Worm (Caenorhabditis elegans): ENCODE data around the gene rsp-8.

Gene rsp-8

DNA sequence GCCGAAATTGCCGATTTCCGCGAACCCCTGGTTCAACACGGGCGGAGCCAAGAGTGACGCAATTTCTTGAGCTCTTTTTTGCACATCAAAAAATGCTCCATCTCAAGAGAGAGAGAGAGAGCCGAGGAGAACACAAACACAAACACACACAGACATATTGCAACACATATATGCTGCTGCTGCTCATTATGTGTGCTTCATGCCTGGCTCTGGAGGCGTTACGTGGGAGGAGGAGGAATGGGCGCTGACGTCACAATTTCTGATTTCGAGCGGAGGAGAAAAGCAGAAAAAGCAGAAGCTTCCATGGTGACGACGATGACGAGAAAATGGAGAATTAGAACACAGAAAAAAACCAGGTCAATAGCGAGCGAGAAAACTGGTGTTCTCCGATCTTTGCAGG lies 9.8 kb downstream of the rsp-8 start:
- TF ChIP-seq ztf-4 (tag; optimal IDR thresholded peaks at IDR 0.05) (no peak), lin-39 (tag; optimal IDR thresholded peaks at IDR 0.05) (no peak), nhr-77 (tag; optimal IDR thresholded peaks at IDR 0.05) (no peak), nhr-23 (tag; optimal IDR thresholded peaks at IDR 0.05) (no peak), nhr-10 (tag; optimal IDR thresholded peaks at IDR 0.05) (no peak), Y55F3AM.14 (GFP tag; optimal IDR thresholded peaks at IDR 0.05) (peak; percentile 13), peb-1 (tag; optimal IDR thresholded peaks at IDR 0.05) (no peak), nhr-129 (tag; optimal IDR thresholded peaks at IDR 0.05) (peak; percentile 30), skn-1 (tag; optimal IDR thresholded peaks at IDR 0.05) (no peak), ceh-82 (tag; optimal IDR thresholded peaks at IDR 0.05) (no peak), lin-11 (tag; optimal IDR thresholded peaks at IDR 0.05) (peak; percentile 12), sem-4 (tag; optimal IDR thresholded peaks at IDR 0.05) (no peak), nhr-12 (tag; optimal IDR thresholded peaks at IDR 0.05) (no peak), unc-39 (tag; optimal IDR thresholded peaks at IDR 0.05) (no peak), fos-1 (tag; optimal IDR thresholded peaks at IDR 0.05) (no peak), unc-62 (GFP tag; optimal IDR thresholded peaks at IDR 0.05) (no peak), C34F6.9 (tag; optimal IDR thresholded peaks at IDR 0.05) (peak; percentile 36), unc-55 (GFP tag; optimal IDR thresholded peaks at IDR 0.05) (no peak), ztf-1 (GFP tag; conservative IDR thresholded peaks at IDR 0.05) (no peak), F13H6.1 (tag; optimal IDR thresholded peaks at IDR 0.05) (no peak), dmd-4 (tag; optimal IDR thresholded peaks at IDR 0.05) (no peak), crh-2 (tag; optimal IDR thresholded peaks at IDR 0.05) (peak; percentile 9), lin-13 (GFP tag; optimal IDR thresholded peaks at IDR 0.05) (no peak), nhr-237 (tag; optimal IDR thresholded peaks at IDR 0.05) (no peak), ztf-11 (tag; optimal IDR thresholded peaks at IDR 0.05) (no peak), nhr-25 (tag; optimal IDR thresholded peaks at IDR 0.05) (no peak), lsy-2 (tag; optimal IDR thresholded peaks at IDR 0.05) (peak in 1 of 2 experiments; percentile 27), egl-27 (tag; optimal IDR thresholded peaks at IDR 0.05) (no peak), snpc-4 (tag; optimal IDR thresholded peaks at IDR 0.05) (no peak)

DNA sequence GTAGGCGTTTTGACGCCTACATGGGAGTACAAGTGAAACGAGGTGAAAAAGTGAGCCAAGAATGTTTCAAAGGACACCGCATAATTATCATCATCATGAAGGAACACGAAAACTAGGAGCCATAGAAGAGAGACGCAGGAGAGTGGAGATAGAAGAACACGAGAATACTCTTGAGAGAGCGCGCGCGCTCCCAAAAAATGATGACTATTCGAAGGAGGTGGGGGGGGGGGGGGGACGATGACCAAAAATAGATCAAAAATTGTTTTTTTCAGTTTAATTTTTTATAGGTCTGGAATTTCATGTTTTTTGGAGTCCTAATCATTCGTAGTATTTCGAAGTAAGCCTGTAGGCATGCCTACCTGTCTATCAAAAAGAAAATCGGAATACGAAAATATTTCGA lies 10.5 kb downstream of the rsp-8 start:
- TF ChIP-seq nhr-237 (tag; optimal IDR thresholded peaks at IDR 0.05) (no peak), unc-55 (GFP tag; optimal IDR thresholded peaks at IDR 0.05) (peak; percentile 27), fos-1 (tag; optimal IDR thresholded peaks at IDR 0.05) (no peak), skn-1 (tag; optimal IDR thresholded peaks at IDR 0.05) (peak; percentile 61), alr-1 (tag; optimal IDR thresholded peaks at IDR 0.05) (no peak), gmeb-1 (tag; optimal IDR thresholded peaks at IDR 0.05) (no peak)

DNA sequence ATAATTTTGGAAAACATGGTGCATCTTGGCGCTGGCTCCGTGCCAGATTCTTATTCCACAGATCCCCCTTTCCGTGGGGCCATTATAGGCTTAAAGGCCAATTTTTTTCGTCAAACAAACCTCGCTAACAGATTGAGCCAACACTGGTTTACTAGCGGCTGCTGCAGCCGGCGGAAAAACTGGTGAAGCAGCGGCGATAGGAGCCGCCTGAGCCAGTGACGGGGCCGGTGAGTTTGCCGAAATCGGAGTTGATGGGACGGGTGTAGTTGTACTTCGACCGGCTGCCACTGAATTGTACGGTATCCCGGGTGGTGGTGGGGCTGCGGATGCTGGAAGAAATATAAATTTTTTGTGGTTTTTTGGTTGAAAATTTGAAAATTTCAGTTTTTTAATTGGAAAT lies 15.5 kb downstream of the rsp-8 start:
- no peak for TF ChIP-seq sma-9 (GFP tag; optimal IDR thresholded peaks at IDR 0.05)
- TF ChIP-seq sma-9 (tag; optimal IDR thresholded peaks at IDR 0.05): no peak
- TF ChIP-seq aly-2 (tag; optimal IDR thresholded peaks at IDR 0.05): no peak
- TF ChIP-seq R02D3.7 (tag; optimal IDR thresholded peaks at IDR 0.05): no peak
- TF ChIP-seq unc-55 (GFP tag; optimal IDR thresholded peaks at IDR 0.05): no peak
- no peak for TF ChIP-seq C34F6.9 (tag; optimal IDR thresholded peaks at IDR 0.05)
- no peak for TF ChIP-seq zag-1 (tag; optimal IDR thresholded peaks at IDR 0.05)
- no peak for TF ChIP-seq ztf-11 (tag; optimal IDR thresholded peaks at IDR 0.05)

DNA sequence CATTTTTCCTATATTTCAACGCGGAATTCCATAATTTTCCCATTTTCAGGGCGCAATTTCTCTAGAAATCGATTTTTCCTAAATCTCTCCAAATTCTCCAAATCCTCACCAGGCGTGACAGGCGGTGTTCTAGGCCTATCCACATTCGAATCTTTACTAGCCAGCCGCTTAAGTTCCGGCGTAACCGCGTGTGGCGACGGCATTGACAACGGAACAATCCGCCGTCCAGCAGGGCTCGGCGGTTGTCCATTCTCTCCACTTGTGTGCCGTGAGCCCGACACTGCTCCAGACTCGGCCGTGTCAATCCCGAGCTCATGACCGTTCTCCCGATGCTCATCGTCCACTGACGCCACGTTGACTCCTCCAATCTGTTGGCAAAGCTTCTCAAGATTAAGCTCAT lies 16.8 kb downstream of the rsp-8 start:
- TF ChIP-seq ZK546.5 (tag; optimal IDR thresholded peaks at IDR 0.05) (no peak), mdl-1 (tag; optimal IDR thresholded peaks at IDR 0.05) (no peak), C34F6.9 (tag; optimal IDR thresholded peaks at IDR 0.05) (no peak), crh-2 (tag; optimal IDR thresholded peaks at IDR 0.05) (no peak), ama-1 (optimal IDR thresholded peaks at IDR 0.05) (no peak), unc-55 (GFP tag; optimal IDR thresholded peaks at IDR 0.05) (no peak), nhr-12 (tag; optimal IDR thresholded peaks at IDR 0.05) (no peak), R02D3.7 (tag; optimal IDR thresholded peaks at IDR 0.05) (no peak), nhr-11 (tag; optimal IDR thresholded peaks at IDR 0.05) (no peak), lsy-2 (tag; optimal IDR thresholded peaks at IDR 0.05) (no peak), ztf-11 (tag; optimal IDR thresholded peaks at IDR 0.05) (no peak), nhr-6 (tag; optimal IDR thresholded peaks at IDR 0.05) (no peak), nhr-21 (tag; optimal IDR thresholded peaks at IDR 0.05) (no peak), ceh-82 (tag; optimal IDR thresholded peaks at IDR 0.05) (no peak), nhr-25 (tag; optimal IDR thresholded peaks at IDR 0.05) (no peak), nhr-23 (tag; optimal IDR thresholded peaks at IDR 0.05) (no peak), lin-39 (tag; optimal IDR thresholded peaks at IDR 0.05) (no peak), alr-1 (tag; optimal IDR thresholded peaks at IDR 0.05) (no peak), elt-3 (tag; optimal IDR thresholded peaks at IDR 0.05) (no peak)

Data from whole organism, L2 larva.